Fruit fly (Drosophila melanogaster): ENCODE measurements around the gene Jhbp5.

The Jhbp5 gene

dm6 chr3R:16029584-16029983 lies 16.3 kb downstream of the Jhbp5 start:
- TF ChIP-seq CG8319 (GFP tag; optimal IDR thresholded peaks at IDR 0.05) (no peak), pdm3 (GFP tag; optimal IDR thresholded peaks at IDR 0.05) (no peak), CG6854 (GFP tag; optimal IDR thresholded peaks at IDR 0.05) (no peak), Blimp-1 (GFP tag; optimal IDR thresholded peaks at IDR 0.05) (no peak), esn (GFP tag; optimal IDR thresholded peaks at IDR 0.05) (no peak), OdsH (GFP tag; optimal IDR thresholded peaks at IDR 0.05) (no peak), CG6163 (GFP tag; IDR thresholded peaks at IDR 0.05) (no peak), CG32006 (GFP tag; optimal IDR thresholded peaks at IDR 0.05) (no peak), CG6808 (GFP tag; optimal IDR thresholded peaks at IDR 0.05) (no peak), CG6276 (GFP tag; optimal IDR thresholded peaks at IDR 0.05) (no peak), Eip93F (GFP tag; optimal IDR thresholded peaks at IDR 0.05) (no peak), CG8119 (GFP tag; IDR thresholded peaks at IDR 0.05) (no peak), dac (GFP tag; optimal IDR thresholded peaks at IDR 0.05) (no peak), CG31627 (GFP tag; optimal IDR thresholded peaks at IDR 0.05) (no peak), lz (GFP tag; optimal IDR thresholded peaks at IDR 0.05) (no peak), svp (GFP tag) (no peak)

dm6 chr3R:16028651-16029050 lies 17.3 kb downstream of the Jhbp5 start:
- TF ChIP-seq CG8119 (GFP tag; IDR thresholded peaks at IDR 0.05) (no peak), CG9139 (GFP tag; optimal IDR thresholded peaks at IDR 0.05) (no peak), acj6 (GFP tag; optimal IDR thresholded peaks at IDR 0.05) (no peak), CG3919 (GFP tag; optimal IDR thresholded peaks at IDR 0.05) (no peak), OdsH (GFP tag; optimal IDR thresholded peaks at IDR 0.05) (no peak), CG6854 (GFP tag; optimal IDR thresholded peaks at IDR 0.05) (no peak), CG8319 (GFP tag; optimal IDR thresholded peaks at IDR 0.05) (no peak), Sox102F (GFP tag; optimal IDR thresholded peaks at IDR 0.05) (no peak), Ets96B (tag; optimal IDR thresholded peaks at IDR 0.05) (no peak), Hr39 (GFP tag; optimal IDR thresholded peaks at IDR 0.05) (no peak), lz (GFP tag; optimal IDR thresholded peaks at IDR 0.05) (no peak), cyc (GFP tag; optimal IDR thresholded peaks at IDR 0.05) (no peak)

- TF ChIP-seq CG3919 (GFP tag; optimal IDR thresholded peaks at IDR 0.05) (peak; percentile 23), vri (GFP tag; optimal IDR thresholded peaks at IDR 0.05) (peak; percentile 54), CG15336 (GFP tag; IDR thresholded peaks at IDR 0.05) (0 out of 2 replicates have a peak, but pooled peaks have one; percentile 12), Sox102F (GFP tag; optimal IDR thresholded peaks at IDR 0.05) (peak; percentile 14), acj6 (GFP tag; optimal IDR thresholded peaks at IDR 0.05) (no peak), CG6163 (GFP tag; IDR thresholded peaks at IDR 0.05) (peak; percentile 68; the same call in 2 of the 3 replicates), Eip78C (GFP tag) (peak; percentile 78), cyc (GFP tag; optimal IDR thresholded peaks at IDR 0.05) (no peak), esn (GFP tag; optimal IDR thresholded peaks at IDR 0.05) (peak; percentile 29), Hr4 (GFP tag; optimal IDR thresholded peaks at IDR 0.05) (no peak), ss (GFP tag; optimal IDR thresholded peaks at IDR 0.05) (peak in 1 of 2 experiments; percentile 17), fkh (GFP tag; optimal IDR thresholded peaks at IDR 0.05) (peak; percentile 94), CG34406 (GFP tag; optimal IDR thresholded peaks at IDR 0.05) (peak; percentile 7), CG1621 (tag; optimal IDR thresholded peaks at IDR 0.05) (peak; percentile 5), Met (GFP tag; optimal IDR thresholded peaks at IDR 0.05) (peak; percentile 11), net (GFP tag; optimal IDR thresholded peaks at IDR 0.05) (peak; percentile 13), Sox14 (GFP tag; optimal IDR thresholded peaks at IDR 0.05) (no peak), Smox (GFP tag; optimal IDR thresholded peaks at IDR 0.05) (no peak), Eip75B (GFP tag; optimal IDR thresholded peaks at IDR 0.05) (peak; percentile 5), CG7368 (GFP tag; optimal IDR thresholded peaks at IDR 0.05) (peak; percentile 4), dsx (GFP tag; optimal IDR thresholded peaks at IDR 0.05; ENCODE audit: poor library complexity, severe bottlenecking) (peak; percentile 27)
Measured at dm6 chr3R:16025587-16026223, 20.2 kb downstream of the Jhbp5 start, which contains the start of gene pnr. Gene pnr (plus strand): TSS chr3R:16026079.

All from whole organism, prepupa.